Worm (Caenorhabditis elegans) whole organism, L3 larva: ENCODE measurements around the gene rpl-22.

Experiments
- aly-2 ChIP-seq: fragments of 150-350 bp; optimal IDR thresholded peaks from 2 replicates; lab custom pipeline; 2014; ENCODE audit warnings: missing biosample characterization, missing genetic modification characterization
- elt-3 ChIP-seq, 3 experiments: fragments of 150-350 bp in 1 of 3; sonication (generic microtip) in 2 of 3; optimal IDR thresholded peaks; 2 replicates in 2 of 3; 4 replicates in 1 of 3; lab custom pipeline; 2014 to 2017; ENCODE audit warnings: missing biosample characterization in 3 of 3, missing genetic modification characterization in 3 of 3
- fkh-10 ChIP-seq: sonication (generic microtip); optimal IDR thresholded peaks from 2 replicates; lab custom pipeline; 2017; ENCODE audit warnings: missing biosample characterization, missing genetic modification reagents, missing genetic modification characterization
- mdl-1 ChIP-seq: fragments of 150-350 bp; optimal IDR thresholded peaks from 2 replicates; lab custom pipeline; 2014; ENCODE audit warnings: missing biosample characterization, missing genetic modification characterization
- nhr-12 ChIP-seq: fragments of 150-350 bp; optimal IDR thresholded peaks from 2 replicates; lab custom pipeline; 2014; ENCODE audit warnings: missing biosample characterization, missing genetic modification characterization
- nhr-28 ChIP-seq: fragments of 150-350 bp; optimal IDR thresholded peaks from 2 replicates; lab custom pipeline; 2014; ENCODE audit warnings: missing biosample characterization, missing genetic modification characterization
- skn-1 ChIP-seq: fragments of 150-350 bp; optimal IDR thresholded peaks from 2 replicates; lab custom pipeline; 2014; ENCODE audit warnings: missing biosample characterization, missing genetic modification characterization
- snpc-4 ChIP-seq: fragments of 150-350 bp; optimal IDR thresholded peaks from 2 replicates; lab custom pipeline; 2014; ENCODE audit warnings: missing biosample characterization, missing genetic modification characterization
- unc-62 ChIP-seq: fragments of 150-350 bp; sonication (generic microtip); optimal IDR thresholded peaks from 4 replicates; lab custom pipeline; 2014; ENCODE audit warnings: missing biosample characterization, missing genetic modification reagents, missing genetic modification characterization
- zag-1 ChIP-seq: fragments of 150-350 bp; optimal IDR thresholded peaks from 2 replicates; lab custom pipeline; 2014; ENCODE audit warnings: missing biosample characterization, missing genetic modification characterization
- ztf-4 ChIP-seq: fragments of 150-350 bp; optimal IDR thresholded peaks from 2 replicates; lab custom pipeline; 2014; ENCODE audit warnings: missing biosample characterization, missing genetic modification characterization

ce11 chrII:5093945-5094344 is 38.5 kb downstream of the rpl-22 start, which contains the start of gene C04G6.13:
- TF ChIP-seq ztf-4 (tag; lab: Kevin White, UChicago): no peak
- no peak for TF ChIP-seq zag-1 (tag; lab: Kevin White, UChicago)
- TF ChIP-seq unc-62 (GFP tag; lab: Kevin White, UChicago): no peak
- TF ChIP-seq nhr-28 (tag; lab: Kevin White, UChicago): no peak
- no peak for TF ChIP-seq elt-3 (tag; optimal IDR thresholded peaks at IDR 0.05; lab: Kevin White, UChicago)
- TF ChIP-seq aly-2: no peak
- no peak for TF ChIP-seq mdl-1
- no peak for TF ChIP-seq nhr-12 (tag; lab: Kevin White, UChicago)
- TF ChIP-seq snpc-4: no peak
- TF ChIP-seq fkh-10: no peak
- no peak for TF ChIP-seq skn-1 (tag; lab: Kevin White, UChicago)
